Fruit fly (Drosophila melanogaster) whole organism, embryonic: ENCODE results near the gene mRpL14.

Experiments
- Adf1 ChIP-seq: fragments of 200-800 bp; sonication (Bioruptor generic); IDR thresholded peaks from 2 replicates; pipeline ENCODE4 v1.3.6; 2022; ENCODE audit warnings: missing biosample characterization, missing genetic modification characterization
- CG11696 ChIP-seq: fragments of 200-800 bp; sonication (Bioruptor generic); IDR thresholded peaks from 2 replicates; pipeline ENCODE4 v1.3.6; 2022; ENCODE audit warnings: missing biosample characterization, missing genetic modification characterization
- CG12155 ChIP-seq: fragments of 200-800 bp; sonication (Bioruptor generic); optimal IDR thresholded peaks from 3 replicates; lab custom pipeline; 2016; ENCODE audit warnings: missing biosample characterization, missing genetic modification characterization
- CG12299 ChIP-seq: fragments of 200-800 bp; sonication (Bioruptor generic); optimal IDR thresholded peaks from 2 replicates; lab custom pipeline; 2018; ENCODE audit warnings: missing biosample characterization, mild to moderate bottlenecking, missing genetic modification characterization
- CG12659 ChIP-seq: fragments of 200-800 bp; sonication (Bioruptor generic); optimal IDR thresholded peaks from 3 replicates; lab custom pipeline; 2017; ENCODE audit warnings: mild to moderate bottlenecking, missing biosample characterization, missing genetic modification reagents, missing genetic modification characterization
- CG13624 ChIP-seq: fragments of 200-800 bp; sonication (Bioruptor generic); optimal IDR thresholded peaks from 2 replicates; lab custom pipeline; 2016; ENCODE audit warnings: missing biosample characterization, missing genetic modification characterization
- CG14441 ChIP-seq: fragments of 200-800 bp; sonication (Bioruptor generic); IDR thresholded peaks from 2 replicates; pipeline ENCODE4 v1.3.6; 2022; ENCODE audit warnings: missing biosample characterization, missing genetic modification characterization
- CG14965 ChIP-seq: fragments of 200-800 bp; sonication (Bioruptor generic); optimal IDR thresholded peaks from 2 replicates; lab custom pipeline; 2016; ENCODE audit warnings: missing biosample characterization, missing genetic modification characterization, borderline replicate concordance
- CG1602 ChIP-seq: fragments of 200-800 bp; sonication (Bioruptor generic); optimal IDR thresholded peaks from 3 replicates; lab custom pipeline; 2016; ENCODE audit warnings: missing biosample characterization, missing genetic modification characterization
- CG16863 ChIP-seq: fragments of 200-800 bp; sonication (Bioruptor generic); optimal IDR thresholded peaks from 3 replicates; lab custom pipeline; 2016; ENCODE audit warnings: missing biosample characterization, missing genetic modification characterization
- CG17829 ChIP-seq: fragments of 200-800 bp; optimal IDR thresholded peaks from 2 replicates; lab custom pipeline; 2019; ENCODE audit warnings: missing biosample characterization, mild to moderate bottlenecking, missing genetic modification characterization, moderate library complexity
- CG30403 ChIP-seq: fragments of 200-800 bp; sonication (Bioruptor generic); optimal IDR thresholded peaks from 3 replicates; lab custom pipeline; 2016; ENCODE audit warnings: missing biosample characterization, missing genetic modification characterization
- CG30431 ChIP-seq: fragments of 200-800 bp; sonication (Bioruptor generic); optimal IDR thresholded peaks from 2 replicates; lab custom pipeline; 2017; ENCODE audit warnings: missing biosample characterization, missing genetic modification characterization
- CG32772 ChIP-seq: fragments of 200-800 bp; sonication (Bioruptor generic); IDR thresholded peaks from 2 replicates; pipeline ENCODE4 v1.3.6; 2022; ENCODE audit warnings: missing biosample characterization, missing genetic modification characterization
- CG4282 ChIP-seq: fragments of 200-800 bp; sonication (Bioruptor generic); optimal IDR thresholded peaks from 2 replicates; lab custom pipeline; 2016; ENCODE audit warnings: missing biosample characterization, missing genetic modification characterization
- CG9727 ChIP-seq: fragments of 200-800 bp; sonication (Bioruptor generic); optimal IDR thresholded peaks from 3 replicates; lab custom pipeline; 2017; ENCODE audit warnings: missing biosample characterization, mild to moderate bottlenecking, missing genetic modification characterization
- CrebB ChIP-seq: fragments of 200-800 bp; sonication (Bioruptor generic); optimal IDR thresholded peaks from 3 replicates; lab custom pipeline; 2018; ENCODE audit warnings: missing biosample characterization, mild to moderate bottlenecking, missing genetic modification characterization
- Dad ChIP-seq: fragments of 200-800 bp; sonication (Bioruptor generic); optimal IDR thresholded peaks from 3 replicates; lab custom pipeline; 2016; ENCODE audit warnings: missing biosample characterization, missing genetic modification characterization
- E2f1 ChIP-seq: fragments of 200-800 bp; sonication (Bioruptor generic); IDR thresholded peaks from 2 replicates; pipeline ENCODE4 v1.3.6; 2022; ENCODE audit warnings: missing biosample characterization, missing genetic modification characterization
- Elba2 ChIP-seq: fragments of 200-800 bp; sonication (Bioruptor generic); optimal IDR thresholded peaks from 3 replicates; lab custom pipeline; 2016; ENCODE audit warnings: missing biosample characterization, missing genetic modification characterization
- Fer1 ChIP-seq: fragments of 200-800 bp; sonication (Bioruptor generic); optimal IDR thresholded peaks from 2 replicates; lab custom pipeline; 2017; ENCODE audit warnings: missing biosample characterization, mild to moderate bottlenecking, missing genetic modification characterization
- H15 ChIP-seq: fragments of 200-800 bp; sonication (Bioruptor generic); IDR thresholded peaks from 3 replicates; pipeline ENCODE4 v1.3.6; 2022; ENCODE audit warnings: missing biosample characterization, missing genetic modification characterization
- Hmr ChIP-seq: fragments of 200-800 bp; sonication (Bioruptor generic); optimal IDR thresholded peaks from 3 replicates; lab custom pipeline; 2017; ENCODE audit warnings: mild to moderate bottlenecking, missing biosample characterization, missing genetic modification reagents, missing genetic modification characterization
- Mrtf ChIP-seq: fragments of 200-800 bp; sonication (Bioruptor generic); IDR thresholded peaks from 3 replicates; pipeline ENCODE4 v1.3.6; 2022; ENCODE audit warnings: missing biosample characterization, missing genetic modification characterization
- NC2α ChIP-seq: fragments of 200-800 bp; sonication (Bioruptor generic); optimal IDR thresholded peaks from 2 replicates; lab custom pipeline; 2016; ENCODE audit warnings: missing biosample characterization, missing genetic modification characterization
- Optix ChIP-seq: fragments of 200-800 bp; sonication (Bioruptor generic); IDR thresholded peaks from 3 replicates; pipeline ENCODE4 v1.3.6; 2022; ENCODE audit warnings: missing biosample characterization, missing genetic modification characterization
- Rfx ChIP-seq: fragments of 200-800 bp; sonication (Bioruptor generic); IDR thresholded peaks from 2 replicates; pipeline ENCODE4 v1.3.6; 2022; ENCODE audit warnings: missing biosample characterization, missing genetic modification characterization
- Sry-δ ChIP-seq: fragments of 200-800 bp; sonication (Bioruptor generic); optimal IDR thresholded peaks from 2 replicates; lab custom pipeline; 2016; ENCODE audit warnings: missing biosample characterization, missing genetic modification characterization
- al ChIP-seq: fragments of 200-800 bp; sonication (Bioruptor generic); IDR thresholded peaks from 2 replicates; pipeline ENCODE4 v1.3.6; 2022; ENCODE audit warnings: missing biosample characterization, missing genetic modification characterization
- aop ChIP-seq: fragments of 200-800 bp; sonication (Bioruptor generic); IDR thresholded peaks from 2 replicates; pipeline ENCODE4 v1.3.6; 2022; ENCODE audit warnings: missing biosample characterization, missing genetic modification characterization
- ase ChIP-seq: fragments of 200-800 bp; sonication (Bioruptor generic); IDR thresholded peaks from 3 replicates; pipeline ENCODE4 v1.3.6; 2022; ENCODE audit warnings: missing biosample characterization, missing genetic modification characterization
- bab2 ChIP-seq: fragments of 200-800 bp; sonication (Bioruptor generic); optimal IDR thresholded peaks from 2 replicates; lab custom pipeline; 2016; ENCODE audit warnings: missing biosample characterization, missing genetic modification characterization
- bcd ChIP-seq: fragments of 200-800 bp; sonication (Bioruptor generic); optimal IDR thresholded peaks from 2 replicates; lab custom pipeline; 2017; ENCODE audit warnings: missing biosample characterization, mild to moderate bottlenecking, missing genetic modification characterization
- bigmax ChIP-seq: fragments of 200-800 bp; sonication (Bioruptor generic); optimal IDR thresholded peaks from 2 replicates; lab custom pipeline; 2018; ENCODE audit warnings: missing biosample characterization, mild to moderate bottlenecking, missing genetic modification characterization
- bsh ChIP-seq, 2 experiments: fragments of 200-800 bp; sonication (Bioruptor generic); optimal IDR thresholded peaks; 2 replicates each; lab custom pipeline; 2017 to 2018; ENCODE audit warnings: mild to moderate bottlenecking in 2 of 2, missing biosample characterization in 2 of 2, missing genetic modification characterization in 2 of 2, moderate library complexity in 1 of 2
- chif ChIP-seq, 2 experiments: fragments of 200-800 bp; sonication (Bioruptor generic); optimal IDR thresholded peaks; 3 replicates each; lab custom pipeline; 2016; ENCODE audit warnings: missing biosample characterization in 2 of 2, missing genetic modification characterization in 2 of 2
- chn ChIP-seq: fragments of 200-800 bp; sonication (Bioruptor generic); optimal IDR thresholded peaks from 2 replicates; lab custom pipeline; 2016; ENCODE audit warnings: missing biosample characterization, missing genetic modification characterization
- gce ChIP-seq: fragments of 200-800 bp; sonication (Bioruptor generic); IDR thresholded peaks from 3 replicates; pipeline ENCODE4 v1.3.6; 2022; ENCODE audit warnings: missing biosample characterization, missing genetic modification characterization
- gro ChIP-seq: fragments of 200-800 bp; sonication (Bioruptor generic); optimal IDR thresholded peaks from 2 replicates; lab custom pipeline; 2016; ENCODE audit warnings: missing biosample characterization, missing genetic modification characterization
- gsb ChIP-seq: fragments of 200-800 bp; sonication (Bioruptor generic); IDR thresholded peaks from 2 replicates; pipeline ENCODE4 v1.3.6; 2022; ENCODE audit warnings: missing biosample characterization, missing genetic modification characterization
- hkb ChIP-seq, 2 experiments: fragments of 200-800 bp in 1 of 2; fragments of >200 bp in 1 of 2; sonication (Bioruptor generic) in 1 of 2; IDR thresholded peaks in 1 of 2; optimal IDR thresholded peaks in 1 of 2; 2 replicates each; pipeline versions ENCODE4 v1.3.6 to Lab custom; 2017 to 2022; ENCODE audit warnings: missing biosample characterization in 1 of 2, missing genetic modification characterization in 1 of 2
- ken ChIP-seq: fragments of 200-800 bp; sonication (Bioruptor generic); IDR thresholded peaks from 3 replicates; pipeline ENCODE4 v1.3.6; 2022; ENCODE audit warnings: missing biosample characterization, missing genetic modification characterization
- klu ChIP-seq: fragments of 200-800 bp; sonication (Bioruptor generic); IDR thresholded peaks from 2 replicates; pipeline ENCODE4 v1.3.6; 2022; ENCODE audit warnings: missing biosample characterization, missing genetic modification characterization
- lbe ChIP-seq: fragments of 200-800 bp; sonication (Bioruptor generic); optimal IDR thresholded peaks from 2 replicates; lab custom pipeline; 2016; ENCODE audit warnings: missing biosample characterization, mild to moderate bottlenecking, missing genetic modification characterization
- pan ChIP-seq, 4 experiments: fragments of >200 bp in 3 of 4; fragments of 200-800 bp in 1 of 4; sonication (Bioruptor generic) in 1 of 4; optimal IDR thresholded peaks in 3 of 4; IDR thresholded peaks in 1 of 4; 2 replicates each; pipeline versions ENCODE4 v1.3.6 to Lab custom; 2017 to 2022; ENCODE audit warnings: missing biosample characterization in 2 of 4, missing genetic modification characterization in 2 of 4, mixed read lengths in 1 of 4
- ranshi ChIP-seq: fragments of 200-800 bp; sonication (Bioruptor generic); IDR thresholded peaks from 2 replicates; pipeline ENCODE4 v1.3.6; 2022; ENCODE audit warnings: missing biosample characterization, missing genetic modification characterization
- sisA ChIP-seq: fragments of 200-800 bp; sonication (Bioruptor generic); IDR thresholded peaks from 2 replicates; pipeline ENCODE4 v1.3.6; 2022; ENCODE audit warnings: missing biosample characterization, missing genetic modification characterization
- sr ChIP-seq: fragments of 200-800 bp; sonication (Bioruptor generic); IDR thresholded peaks from 3 replicates; pipeline ENCODE4 v1.3.6; 2022; ENCODE audit warnings: missing biosample characterization, missing genetic modification characterization
- zfh1 ChIP-seq: fragments of 200-800 bp; sonication (Bioruptor generic); IDR thresholded peaks from 3 replicates; pipeline ENCODE4 v1.3.6; 2022; ENCODE audit warnings: missing biosample characterization, missing genetic modification characterization

The mRpL14 gene

DNA sequence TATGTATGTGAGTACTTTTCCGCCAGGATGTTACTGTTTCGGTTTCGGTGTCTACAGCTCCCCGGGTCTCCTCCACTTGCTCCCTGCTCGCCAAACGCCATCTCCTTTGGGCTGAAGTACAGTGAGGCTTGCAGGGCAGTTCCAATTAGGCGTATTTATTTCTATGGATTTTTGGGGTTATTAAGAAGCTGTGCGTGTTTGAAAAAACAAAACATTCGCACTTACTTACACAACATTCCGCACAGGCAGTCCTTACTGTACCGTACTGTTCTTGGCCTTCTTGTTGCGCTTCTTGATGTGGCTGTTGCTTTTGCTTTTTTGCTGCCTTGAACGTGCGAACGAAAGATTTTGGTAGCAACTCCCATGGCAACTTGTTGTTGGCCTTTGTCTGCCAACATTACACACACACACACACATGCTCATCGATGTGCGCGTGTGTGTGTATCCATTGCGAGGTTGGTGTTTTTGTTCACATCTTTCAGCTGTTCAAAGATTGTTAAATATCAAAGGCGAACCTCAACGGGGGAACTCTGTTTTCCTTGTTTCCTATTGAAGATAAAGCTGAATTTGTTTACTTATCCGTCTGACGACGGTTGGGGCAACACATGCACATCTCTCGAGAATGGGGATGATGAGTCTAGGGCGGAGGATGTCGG is 22.4 kb downstream of the mRpL14 start (continued):
- TF ChIP-seq Sry-δ (GFP tag; lab: Kevin White, UChicago) (peak; percentile 11), Dad (peak; percentile 15), CrebB (tag; lab: Kevin White, UChicago) (no peak), hkb (optimal IDR thresholded peaks at IDR 0.05; lab: Kevin White, UChicago) (no peak), hkb (GFP tag; IDR thresholded peaks at IDR 0.05; lab: Robert Waterston, UW) (peak; percentile 60), gce (no peak; the same call in 2 of the 3 replicates), CG13624 (GFP tag; lab: Kevin White, UChicago) (peak; percentile 45), bsh (GFP tag; optimal IDR thresholded peaks at IDR 0.05; lab: Kevin White, UChicago) (peak; percentile 53 to 76), NC2α (GFP tag; lab: Kevin White, UChicago) (peak; percentile 13), CG30431 (GFP tag; lab: Kevin White, UChicago) (peak; percentile 2), CG30403 (GFP tag; lab: Kevin White, UChicago) (peak; percentile 49), CG16863 (GFP tag; lab: Kevin White, UChicago) (peak; percentile 47), CG9727 (peak; percentile 15), Adf1 (GFP tag; lab: Robert Waterston, UW) (peak; percentile 28; the same call in 1 of the 2 replicates), Hmr (peak; percentile 71), CG11696 (GFP tag; lab: Robert Waterston, UW) (peak; percentile 45; the same call in 1 of the 2 replicates), CG1602 (peak; percentile 34), CG14965 (GFP tag; lab: Kevin White, UChicago) (no peak), E2f1 (GFP tag; lab: Robert Waterston, UW) (0 out of 2 replicates have a peak, but pooled peaks have one; percentile 34), gsb (GFP tag; lab: Robert Waterston, UW) (0 out of 2 replicates have a peak, but pooled peaks have one; percentile 25), CG12155 (GFP tag; lab: Kevin White, UChicago) (peak; percentile 56), gro (GFP tag; lab: Kevin White, UChicago) (peak; percentile 45), al (GFP tag; lab: Robert Waterston, UW) (0 out of 2 replicates have a peak, but pooled peaks have one; percentile 19), Optix (GFP tag; lab: Robert Waterston, UW) (peak; percentile 53; the same call in 1 of the 3 replicates), bigmax (GFP tag; lab: Kevin White, UChicago) (no peak), ase (GFP tag; lab: Robert Waterston, UW) (peak; percentile 34; the same call in 1 of the 3 replicates), Mrtf (0 out of 3 replicates have a peak, but pooled peaks have one; percentile 56), bab2 (GFP tag; lab: Kevin White, UChicago) (peak; percentile 66), sr (GFP tag; lab: Robert Waterston, UW) (0 out of 3 replicates have a peak, but pooled peaks have one; percentile 4), CG4282 (peak; percentile 38), ranshi (GFP tag; lab: Robert Waterston, UW) (peak; percentile 55; the same call in 1 of the 2 replicates), CG12659 (GFP tag; lab: Kevin White, UChicago) (peak; percentile 12), bcd (peak; percentile 6), chif (GFP tag; optimal IDR thresholded peaks at IDR 0.05; lab: Kevin White, UChicago) (peak; percentile 29 to 48), Elba2 (GFP tag; lab: Kevin White, UChicago) (no peak), sisA (GFP tag; lab: Robert Waterston, UW) (peak; percentile 63), CG32772 (GFP tag; lab: Robert Waterston, UW) (peak; percentile 72), H15 (0 out of 3 replicates have a peak, but pooled peaks have one; percentile 28), pan (optimal IDR thresholded peaks at IDR 0.05; lab: Kevin White, UChicago) (no peak), pan (GFP tag; optimal IDR thresholded peaks at IDR 0.05 in 1 of 2, IDR thresholded peaks at IDR 0.05 in 1 of 2) (peak in 1 of 2 experiments; percentile 74), klu (GFP tag; lab: Robert Waterston, UW) (peak; percentile 30; the same call in 1 of the 2 replicates), ken (GFP tag; lab: Robert Waterston, UW) (peak; percentile 75), CG12299 (tag; lab: Kevin White, UChicago) (no peak), Fer1 (GFP tag; lab: Kevin White, UChicago) (peak; percentile 37), Rfx (GFP tag; lab: Robert Waterston, UW) (peak; percentile 56; the same call in 1 of the 2 replicates), zfh1 (GFP tag; lab: Robert Waterston, UW) (peak; percentile 64; the same call in 2 of the 3 replicates), aop (GFP tag; lab: Robert Waterston, UW) (peak; percentile 32; the same call in 1 of the 2 replicates), CG14441 (GFP tag; lab: Robert Waterston, UW) (peak; percentile 68), chn (peak; percentile 57), CG17829 (tag; lab: Kevin White, UChicago) (peak; percentile 5), lbe (GFP tag; lab: Kevin White, UChicago) (peak; percentile 86)
